Worm (Caenorhabditis elegans): ENCODE measurements around the gene Y37D8A.8.

The Y37D8A.8 gene

ce11 chrIII:12864648-12865047 lies at the start of gene Y37D8A.8:
Y37D8A.8 (plus strand) TSS chrIII:12864948.
- TF ChIP-seq elt-3 (tag; optimal IDR thresholded peaks at IDR 0.05) (no peak), mab-5 (tag; optimal IDR thresholded peaks at IDR 0.05) (no peak), tbx-8 (GFP tag; optimal IDR thresholded peaks at IDR 0.05) (no peak), lin-13 (tag; optimal IDR thresholded peaks at IDR 0.05) (no peak), nhr-2 (tag; optimal IDR thresholded peaks at IDR 0.05) (no peak), ceh-39 (tag; optimal IDR thresholded peaks at IDR 0.05) (no peak), mls-2 (tag; optimal IDR thresholded peaks at IDR 0.05) (no peak), zip-8 (tag; optimal IDR thresholded peaks at IDR 0.05) (no peak), unc-120 (tag; optimal IDR thresholded peaks at IDR 0.05; ENCODE audit: poor library complexity, severe bottlenecking) (no peak), ztf-11 (tag; optimal IDR thresholded peaks at IDR 0.05) (no peak), nhr-28 (tag; optimal IDR thresholded peaks at IDR 0.05) (no peak), ceh-83 (GFP tag; optimal IDR thresholded peaks at IDR 0.05) (no peak), hlh-1 (tag; optimal IDR thresholded peaks at IDR 0.05) (no peak), mep-1 (tag; optimal IDR thresholded peaks at IDR 0.05) (no peak), lsy-2 (tag; optimal IDR thresholded peaks at IDR 0.05) (no peak), lin-32 (GFP tag; optimal IDR thresholded peaks at IDR 0.05) (no peak), drap-1 (GFP tag; optimal IDR thresholded peaks at IDR 0.05) (no peak), unc-62 (GFP tag; optimal IDR thresholded peaks at IDR 0.05) (no peak)

- peak; percentile 88 for TF ChIP-seq ces-1 (GFP tag; optimal IDR thresholded peaks at IDR 0.05)
- no peak for TF ChIP-seq M03D4.4 (tag; optimal IDR thresholded peaks at IDR 0.05)
Measured at ce11 chrIII:12818050-12818738, 46.6 kb upstream of the Y37D8A.8 start, which contains the start of gene arx-5. arx-5 (minus strand) TSS chrIII:12818100.

ce11 chrIII:12819148-12819547 lies 45.6 kb upstream of the Y37D8A.8 start:
- no peak for TF ChIP-seq sem-2 (GFP tag; optimal IDR thresholded peaks at IDR 0.05)

- TF ChIP-seq hlh-1 (tag; optimal IDR thresholded peaks at IDR 0.05) (peak; percentile 81), pha-4 (tag; optimal IDR thresholded peaks at IDR 0.05) (no peak)
Measured at ce11 chrIII:12819909-12820308, 44.8 kb upstream of the Y37D8A.8 start, which contains the start of the genes Y37D8A.2 and Y37D8A.25. Y37D8A.2 (plus strand) TSS chrIII:12820193. Y37D8A.25 (minus strand) TSS chrIII:12820253.

ce11 chrIII:12821331-12821730 lies 43.4 kb upstream of the Y37D8A.8 start:
- TF ChIP-seq ces-1 (GFP tag; optimal IDR thresholded peaks at IDR 0.05) (peak; percentile 60), ztf-11 (tag; optimal IDR thresholded peaks at IDR 0.05) (no peak)

- no peak for TF ChIP-seq M03D4.4 (tag; optimal IDR thresholded peaks at IDR 0.05)
- TF ChIP-seq ztf-11 (tag; optimal IDR thresholded peaks at IDR 0.05): no peak
Measured at ce11 chrIII:12822608-12823261, 42.0 kb upstream of the Y37D8A.8 start.

ce11 chrIII:12829068-12829467 lies 35.7 kb upstream of the Y37D8A.8 start, which contains the start of gene Y37D8A.3:
Y37D8A.3 (plus strand) TSS chrIII:12829368.
- TF ChIP-seq zip-8 (tag; optimal IDR thresholded peaks at IDR 0.05) (no peak), bed-3 (GFP tag; optimal IDR thresholded peaks at IDR 0.05) (no peak), snpc-4 (tag; optimal IDR thresholded peaks at IDR 0.05) (no peak), pha-4 (tag; optimal IDR thresholded peaks at IDR 0.05) (no peak), mab-5 (tag; optimal IDR thresholded peaks at IDR 0.05) (no peak), elt-1 (tag; optimal IDR thresholded peaks at IDR 0.05; ENCODE audit: borderline replicate concordance, insufficient read depth) (no peak), unc-120 (tag; optimal IDR thresholded peaks at IDR 0.05; ENCODE audit: poor library complexity, severe bottlenecking) (no peak), lin-13 (tag; optimal IDR thresholded peaks at IDR 0.05) (no peak), unc-39 (tag; optimal IDR thresholded peaks at IDR 0.05) (no peak), ceh-83 (GFP tag; optimal IDR thresholded peaks at IDR 0.05) (no peak), drap-1 (GFP tag; optimal IDR thresholded peaks at IDR 0.05) (no peak), nhr-12 (tag; optimal IDR thresholded peaks at IDR 0.05) (no peak), flh-1 (GFP tag; optimal IDR thresholded peaks at IDR 0.05) (no peak), sem-2 (GFP tag; optimal IDR thresholded peaks at IDR 0.05) (no peak)

All from whole organism, mixed stage, embryonic.